Worm (Caenorhabditis elegans) whole organism, midembryonic: Measurements from ENCODE around the gene ifbp-1.

Experiments
- flt-1 ChIP-seq: fragments of 200-800 bp; sonication (Bioruptor generic); IDR thresholded peaks from 2 replicates; pipeline ENCODE4 v1.3.6; 2022; ENCODE audit warnings: missing genetic modification characterization, missing compliant biosample characterization
- ztf-29 ChIP-seq: fragments of 200-800 bp; sonication (Bioruptor generic); IDR thresholded peaks from 2 replicates; pipeline ENCODE4 v1.3.6; 2022; ENCODE audit warnings: missing genetic modification reagents, missing genetic modification characterization, missing compliant biosample characterization

- TF ChIP-seq ztf-29 (GFP tag; lab: Robert Waterston, UW), result no peak
- TF ChIP-seq flt-1, result no peak
These were observed 19.8 kb downstream of the ifbp-1 start, which contains the start of gene F32H5.4 for ce11 chrV:13360254-13360653.
